Fruit fly (Drosophila melanogaster): ENCODE results near the gene mtgo.

Gene mtgo

DNA sequence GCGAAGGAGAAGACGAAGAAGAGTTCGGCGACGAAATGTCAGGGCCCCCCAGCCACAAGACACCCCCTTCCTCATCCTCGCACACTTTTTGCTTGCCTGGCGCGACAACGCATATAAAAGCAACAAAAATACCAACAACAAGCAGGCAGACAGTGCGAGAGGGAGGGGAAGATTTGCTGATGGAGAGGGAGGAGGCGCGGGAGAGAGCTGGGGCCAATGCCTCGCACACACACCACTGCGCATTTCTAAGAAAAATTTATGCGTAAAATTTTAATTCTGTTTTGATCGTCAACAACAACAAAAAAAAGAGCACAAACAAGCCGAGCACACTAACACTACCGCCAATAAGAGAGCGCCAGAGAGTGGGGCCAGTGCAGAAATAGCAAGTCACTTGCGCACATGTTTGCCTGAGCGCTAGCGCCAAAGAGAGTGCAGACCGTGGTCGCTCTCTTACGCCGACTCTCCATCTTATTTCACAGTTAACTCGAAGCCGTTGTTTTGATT lies 18.7 kb upstream of the mtgo start (continued):
- peak; percentile 29 for TF ChIP-seq her (GFP tag; optimal IDR thresholded peaks at IDR 0.05)
- TF ChIP-seq CG6689 (GFP tag; IDR thresholded peaks at IDR 0.05): 0 out of 2 replicates have a peak, but pooled peaks have one; percentile 7
- peak; percentile 58 for TF ChIP-seq gsb-n (tag; optimal IDR thresholded peaks at IDR 0.05)
- peak; percentile 8 for TF ChIP-seq tap (tag; optimal IDR thresholded peaks at IDR 0.05)
- TF ChIP-seq MTF-1 (GFP tag; optimal IDR thresholded peaks at IDR 0.05; ENCODE audit: borderline replicate concordance): peak; percentile 72
- TF ChIP-seq CG13624 (GFP tag; optimal IDR thresholded peaks at IDR 0.05): peak; percentile 88
- TF ChIP-seq yki (optimal IDR thresholded peaks at IDR 0.05): peak; percentile 81
- TF ChIP-seq Rfx (GFP tag; IDR thresholded peaks at IDR 0.05): peak; percentile 41; the same call in 1 of the 2 replicates
- peak; percentile 15 for TF ChIP-seq dmrt99B (tag; optimal IDR thresholded peaks at IDR 0.05)
- peak; percentile 95 for TF ChIP-seq cg (GFP tag; optimal IDR thresholded peaks at IDR 0.05)
- TF ChIP-seq ewg (GFP tag; optimal IDR thresholded peaks at IDR 0.05): peak; percentile 34
- TF ChIP-seq sob (GFP tag; IDR thresholded peaks at IDR 0.05): peak; percentile 17; the same call in 1 of the 2 replicates
- peak; percentile 1 for TF ChIP-seq twi (tag; optimal IDR thresholded peaks at IDR 0.05)
- TF ChIP-seq CG11504 (tag; optimal IDR thresholded peaks at IDR 0.05): peak; percentile 14
- peak; percentile 15 for TF ChIP-seq PHDP (tag; optimal IDR thresholded peaks at IDR 0.05)
- TF ChIP-seq CG9727 (GFP tag; optimal IDR thresholded peaks at IDR 0.05): peak; percentile 25
- no peak for TF ChIP-seq ap (GFP tag; IDR thresholded peaks at IDR 0.05)
- TF ChIP-seq CG31224 (GFP tag; IDR thresholded peaks at IDR 0.05): 0 out of 2 replicates have a peak, but pooled peaks have one; percentile 18
- TF ChIP-seq CG15696 (tag; optimal IDR thresholded peaks at IDR 0.05): peak; percentile 31
- TF ChIP-seq CG10543 (GFP tag; optimal IDR thresholded peaks at IDR 0.05): peak; percentile 96
- 0 out of 2 replicates have a peak, but pooled peaks have one; percentile 34 for TF ChIP-seq CG10321 (GFP tag; IDR thresholded peaks at IDR 0.05)
- 0 out of 3 replicates have a peak, but pooled peaks have one; percentile 29 for TF ChIP-seq sr (GFP tag; IDR thresholded peaks at IDR 0.05)
- TF ChIP-seq tgo (GFP tag; IDR thresholded peaks at IDR 0.05): no peak
- TF ChIP-seq crc (GFP tag; optimal IDR thresholded peaks at IDR 0.05): no peak
- 0 out of 2 replicates have a peak, but pooled peaks have one; percentile 31 for TF ChIP-seq sna (GFP tag; IDR thresholded peaks at IDR 0.05; ENCODE audit: partially characterized antibody)
- peak; percentile 67 for TF ChIP-seq Nf-YC (tag; optimal IDR thresholded peaks at IDR 0.05)
- peak; percentile 80 for TF ChIP-seq nom (GFP tag; optimal IDR thresholded peaks at IDR 0.05)
- peak in 1 of 2 experiments; percentile 27 for TF ChIP-seq Pdp1 (GFP tag; optimal IDR thresholded peaks at IDR 0.05)
- peak; percentile 37; the same call in 1 of the 3 replicates for TF ChIP-seq row (GFP tag; IDR thresholded peaks at IDR 0.05)
- TF ChIP-seq schlank (tag; optimal IDR thresholded peaks at IDR 0.05): no peak
- peak; percentile 74 for TF ChIP-seq CG13894 (tag; optimal IDR thresholded peaks at IDR 0.05)
- TF ChIP-seq CG33557 (GFP tag; optimal IDR thresholded peaks at IDR 0.05): peak; percentile 13
- peak; percentile 91 for TF ChIP-seq CG34376 (GFP tag; optimal IDR thresholded peaks at IDR 0.05)
- peak; percentile 91 for TF ChIP-seq ftz-f1 (GFP tag; optimal IDR thresholded peaks at IDR 0.05)
- no peak for TF ChIP-seq btn (GFP tag; optimal IDR thresholded peaks at IDR 0.05)
- 0 out of 3 replicates have a peak, but pooled peaks have one; percentile 17 for TF ChIP-seq CG34422 (GFP tag; IDR thresholded peaks at IDR 0.05)
- no peak for TF ChIP-seq CG8290 (GFP tag; optimal IDR thresholded peaks at IDR 0.05)
- peak; percentile 18 to 74 for TF ChIP-seq CG8290 (tag; optimal IDR thresholded peaks at IDR 0.05)
- peak; percentile 9 for TF ChIP-seq CG6854 (GFP tag; optimal IDR thresholded peaks at IDR 0.05)
- TF ChIP-seq klu (GFP tag; IDR thresholded peaks at IDR 0.05): 0 out of 2 replicates have a peak, but pooled peaks have one; percentile 40
- TF ChIP-seq CG13296 (GFP tag; optimal IDR thresholded peaks at IDR 0.05): peak; percentile 31
- peak; percentile 49 for TF ChIP-seq Fer1 (GFP tag; optimal IDR thresholded peaks at IDR 0.05)
- peak; percentile 32 for TF ChIP-seq HHEX (GFP tag; optimal IDR thresholded peaks at IDR 0.05)
- peak; percentile 27 for TF ChIP-seq CG7987 (GFP tag; optimal IDR thresholded peaks at IDR 0.05)
- peak; percentile 14 for TF ChIP-seq CG1603 (tag; optimal IDR thresholded peaks at IDR 0.05)
- TF ChIP-seq CG9609 (GFP tag; optimal IDR thresholded peaks at IDR 0.05): peak; percentile 3
- TF ChIP-seq CG13775 (GFP tag; optimal IDR thresholded peaks at IDR 0.05): no peak
- peak; percentile 68 for TF ChIP-seq exex (tag; optimal IDR thresholded peaks at IDR 0.05)
- 0 out of 2 replicates have a peak, but pooled peaks have one; percentile 30 for TF ChIP-seq CG32772 (GFP tag; IDR thresholded peaks at IDR 0.05)

Measured in whole organism, embryonic.